Fruit fly (Drosophila melanogaster): Measurements from ENCODE around the gene CG6244.

Gene CG6244

DNA sequence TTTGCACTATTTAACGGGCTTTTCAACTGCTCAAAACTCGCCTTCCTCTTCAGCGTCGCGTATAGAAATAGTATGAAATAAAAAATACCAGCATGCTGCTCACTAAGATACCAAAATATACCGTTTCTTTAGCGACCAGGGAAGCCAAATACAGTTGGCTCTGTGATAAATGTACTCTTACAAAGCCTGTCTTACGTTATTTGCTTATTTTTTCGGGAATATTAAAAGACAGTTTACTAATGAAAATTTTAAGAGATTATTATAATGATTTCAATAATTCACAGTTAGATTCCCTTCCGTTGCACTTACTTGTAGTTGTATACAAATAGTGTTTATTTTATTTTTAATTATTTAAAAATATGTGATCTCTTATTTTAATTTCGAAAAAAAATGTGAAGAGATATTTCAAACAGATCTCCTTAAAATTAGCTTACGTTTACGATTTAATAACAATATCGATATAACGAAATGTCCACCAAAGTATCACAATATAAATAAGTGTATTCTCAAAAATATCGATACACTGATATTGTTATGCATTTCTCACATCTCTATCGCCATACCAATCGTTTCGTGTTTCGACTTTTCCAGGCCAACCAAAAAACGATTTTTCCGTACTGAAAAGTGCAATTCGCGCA lies 18.3 kb downstream of the CG6244 start, which contains the start of the genes DCP2 and dbo (continued):
- TF ChIP-seq Atf-2 (GFP tag; optimal IDR thresholded peaks at IDR 0.05) (peak; percentile 1), CG16863 (GFP tag; optimal IDR thresholded peaks at IDR 0.05) (peak; percentile 24), gsb (GFP tag; IDR thresholded peaks at IDR 0.05) (no peak), CG43689 (GFP tag; IDR thresholded peaks at IDR 0.05) (no peak), Bdp1 (GFP tag; optimal IDR thresholded peaks at IDR 0.05) (no peak), gce (GFP tag; IDR thresholded peaks at IDR 0.05) (peak; percentile 55; the same call in 1 of the 3 replicates), CG2712 (tag; optimal IDR thresholded peaks at IDR 0.05) (peak; percentile 76), ro (GFP tag; IDR thresholded peaks at IDR 0.05) (no peak), lbe (GFP tag; optimal IDR thresholded peaks at IDR 0.05) (no peak), salm (tag; optimal IDR thresholded peaks at IDR 0.05) (peak; percentile 44), pan (optimal IDR thresholded peaks at IDR 0.05) (no peak), pan (GFP tag; optimal IDR thresholded peaks at IDR 0.05 in 1 of 2, IDR thresholded peaks at IDR 0.05 in 1 of 2) (peak in 1 of 2 experiments; percentile 53), CG11723 (GFP tag; optimal IDR thresholded peaks at IDR 0.05) (peak; percentile 34), CG5953 (GFP tag; IDR thresholded peaks at IDR 0.05) (no peak), Hr51 (GFP tag; optimal IDR thresholded peaks at IDR 0.05) (peak; percentile 12 to 74), dati (GFP tag; IDR thresholded peaks at IDR 0.05) (no peak), CHES-1-like (GFP tag; optimal IDR thresholded peaks at IDR 0.05) (no peak), CG34376 (GFP tag; optimal IDR thresholded peaks at IDR 0.05) (no peak), CG11695 (GFP tag; IDR thresholded peaks at IDR 0.05) (peak; percentile 81; the same call in 1 of the 3 replicates), Ets65A (GFP tag) (peak; percentile 92), pho (GFP tag; optimal IDR thresholded peaks at IDR 0.05) (peak; percentile 16), sc (optimal IDR thresholded peaks at IDR 0.05) (no peak), sc (GFP tag; optimal IDR thresholded peaks at IDR 0.05) (no peak)

DNA sequence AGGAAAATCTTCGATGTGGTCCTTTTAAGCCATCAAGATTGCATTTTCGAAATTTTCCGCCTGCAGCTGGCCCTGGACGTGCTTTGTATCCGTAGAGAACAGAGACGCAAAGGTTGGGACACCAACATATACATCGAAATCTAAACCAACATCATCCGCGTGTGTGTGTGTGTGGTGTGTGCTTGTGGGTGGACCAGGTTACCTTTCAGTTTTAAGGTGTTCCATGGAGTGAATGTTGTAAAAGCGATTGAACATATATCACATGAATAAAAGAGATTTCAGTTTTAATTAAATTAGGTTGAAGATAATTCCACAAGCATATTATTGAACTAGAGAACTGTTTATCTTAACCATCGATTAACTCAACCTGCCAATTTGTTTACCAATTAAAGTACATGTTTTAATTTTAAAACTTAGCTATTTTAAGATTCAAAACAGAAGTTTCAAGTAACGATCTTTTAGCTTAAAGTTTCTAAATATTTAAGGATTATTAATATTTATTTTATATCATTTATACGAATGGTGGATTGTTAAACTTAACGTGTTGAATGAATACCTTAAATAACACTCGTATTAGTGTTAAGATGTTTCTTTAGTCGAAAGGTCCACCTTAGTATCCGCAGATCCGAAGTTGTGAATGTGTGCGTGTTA lies 19.0 kb downstream of the CG6244 start:
- TF ChIP-seq CoRest (tag; optimal IDR thresholded peaks at IDR 0.05) (peak; percentile 90), nom (GFP tag; optimal IDR thresholded peaks at IDR 0.05) (peak; percentile 98), dmrt11E (tag; optimal IDR thresholded peaks at IDR 0.05) (peak; percentile 37), gfzf (GFP tag; optimal IDR thresholded peaks at IDR 0.05) (no peak), Nf-YC (tag; optimal IDR thresholded peaks at IDR 0.05) (peak; percentile 88), CG7372 (GFP tag; IDR thresholded peaks at IDR 0.05) (peak; percentile 39), emc (GFP tag; optimal IDR thresholded peaks at IDR 0.05) (peak; percentile 27), CG9437 (GFP tag; optimal IDR thresholded peaks at IDR 0.05) (peak; percentile 29), Dek (tag; optimal IDR thresholded peaks at IDR 0.05) (peak; percentile 76), E2f1 (GFP tag; IDR thresholded peaks at IDR 0.05) (0 out of 2 replicates have a peak, but pooled peaks have one; percentile 27), CG4707 (GFP tag; optimal IDR thresholded peaks at IDR 0.05) (no peak), hb (GFP tag; IDR thresholded peaks at IDR 0.05; ENCODE audit: partially characterized antibody) (no peak), CG11560 (tag; IDR thresholded peaks at IDR 0.05) (no peak), sens-2 (GFP tag; IDR thresholded peaks at IDR 0.05) (no peak), Usf (GFP tag; optimal IDR thresholded peaks at IDR 0.05) (peak; percentile 61), CG11695 (GFP tag; IDR thresholded peaks at IDR 0.05) (peak; percentile 79), ase (GFP tag; IDR thresholded peaks at IDR 0.05) (no peak; the same call in 2 of the 3 replicates), hth (optimal IDR thresholded peaks at IDR 0.05) (no peak), tgo (GFP tag; IDR thresholded peaks at IDR 0.05) (peak; percentile 38; the same call in 1 of the 3 replicates), Nf-YB (GFP tag; optimal IDR thresholded peaks at IDR 0.05) (peak; percentile 69), en (GFP tag; optimal IDR thresholded peaks at IDR 0.05) (no peak), wdn (GFP tag; IDR thresholded peaks at IDR 0.05) (0 out of 2 replicates have a peak, but pooled peaks have one; percentile 3), CG12219 (GFP tag; optimal IDR thresholded peaks at IDR 0.05) (peak; percentile 60), CG30431 (GFP tag; optimal IDR thresholded peaks at IDR 0.05) (no peak), CG14441 (GFP tag; IDR thresholded peaks at IDR 0.05) (peak; percentile 68), eve (GFP tag; optimal IDR thresholded peaks at IDR 0.05) (peak in 1 of 2 experiments; percentile 73), abd-A (tag; optimal IDR thresholded peaks at IDR 0.05) (no peak), so (GFP tag; IDR thresholded peaks at IDR 0.05) (peak; percentile 29; the same call in 2 of the 3 replicates)

Data from whole organism, embryonic.